Worm (Caenorhabditis elegans) whole organism, L3 larva: Measurements from ENCODE around the gene bca-1.
A peak's percentile ranks its signal among the peaks of the same experiment; 100 is the strongest.

Experiments
- ZK546.5 ChIP-seq: sonication (generic microtip); optimal IDR thresholded peaks from 2 replicates; lab custom pipeline; 2017; ENCODE audit warnings: missing biosample characterization, missing genetic modification characterization
- aly-2 ChIP-seq: fragments of 150-350 bp; optimal IDR thresholded peaks from 2 replicates; lab custom pipeline; 2014; ENCODE audit warnings: missing biosample characterization, missing genetic modification characterization
- ama-1 ChIP-seq: fragments of 150-350 bp; optimal IDR thresholded peaks from 2 replicates; lab custom pipeline; 2018
- ceh-16 ChIP-seq: sonication (generic microtip); optimal IDR thresholded peaks from 2 replicates; lab custom pipeline; 2017; ENCODE audit warnings: missing biosample characterization, missing genetic modification characterization
- ceh-28 ChIP-seq: fragments of 150-350 bp; optimal IDR thresholded peaks from 2 replicates; lab custom pipeline; 2014; ENCODE audit warnings: missing biosample characterization, missing genetic modification reagents, missing genetic modification characterization
- egl-27 ChIP-seq: sonication (generic microtip); optimal IDR thresholded peaks from 4 replicates; lab custom pipeline; 2017; ENCODE audit warnings: missing biosample characterization, missing genetic modification reagents, missing genetic modification characterization
- egl-5 ChIP-seq: fragments of 150-350 bp; optimal IDR thresholded peaks from 2 replicates; lab custom pipeline; 2017; ENCODE audit warnings: missing biosample characterization, missing genetic modification reagents, missing genetic modification characterization, inconsistent platforms
- elt-2 ChIP-seq: sonication (generic microtip); optimal IDR thresholded peaks from 2 replicates; lab custom pipeline; 2016; ENCODE audit warnings: missing genetic modification reagents, mild to moderate bottlenecking, missing genetic modification characterization, missing compliant biosample characterization
- elt-3 ChIP-seq, 3 experiments: fragments of 150-350 bp in 1 of 3; sonication (generic microtip) in 2 of 3; optimal IDR thresholded peaks; 2 replicates in 2 of 3; 4 replicates in 1 of 3; lab custom pipeline; 2014 to 2017; ENCODE audit warnings: missing biosample characterization in 3 of 3, missing genetic modification characterization in 3 of 3
- eor-1 ChIP-seq, 2 experiments: fragments of 150-350 bp; optimal IDR thresholded peaks; 2 replicates each; lab custom pipeline; 2014 to 2018; ENCODE audit warnings: missing biosample characterization in 2 of 2, missing genetic modification characterization in 2 of 2
- fkh-10 ChIP-seq: sonication (generic microtip); optimal IDR thresholded peaks from 2 replicates; lab custom pipeline; 2017; ENCODE audit warnings: missing biosample characterization, missing genetic modification reagents, missing genetic modification characterization
- fkh-2 ChIP-seq: fragments of 150-350 bp; optimal IDR thresholded peaks from 2 replicates; lab custom pipeline; 2014; ENCODE audit warnings: missing biosample characterization, missing genetic modification reagents, missing genetic modification characterization
- fos-1 ChIP-seq: fragments of 150-350 bp; optimal IDR thresholded peaks from 2 replicates; lab custom pipeline; 2014; ENCODE audit warnings: missing biosample characterization, missing genetic modification characterization
- hmg-11 ChIP-seq: sonication (generic microtip); optimal IDR thresholded peaks from 2 replicates; lab custom pipeline; 2016; ENCODE audit warnings: missing genetic modification characterization, missing compliant biosample characterization
- jun-1 ChIP-seq: fragments of 150-350 bp; optimal IDR thresholded peaks from 2 replicates; lab custom pipeline; 2014; ENCODE audit warnings: missing biosample characterization, missing genetic modification reagents, missing genetic modification characterization
- lin-15B ChIP-seq: fragments of 150-350 bp; optimal IDR thresholded peaks from 2 replicates; lab custom pipeline; 2014; ENCODE audit warnings: missing biosample characterization, missing genetic modification characterization
- lsy-12 ChIP-seq: sonication (generic microtip); optimal IDR thresholded peaks from 2 replicates; lab custom pipeline; 2016; ENCODE audit warnings: mild to moderate bottlenecking, missing genetic modification characterization, missing compliant biosample characterization
- mdl-1 ChIP-seq: fragments of 150-350 bp; optimal IDR thresholded peaks from 2 replicates; lab custom pipeline; 2014; ENCODE audit warnings: missing biosample characterization, missing genetic modification characterization
- nfya-1 ChIP-seq: sonication (generic microtip); optimal IDR thresholded peaks from 2 replicates; lab custom pipeline; 2017; ENCODE audit warnings: missing genetic modification characterization, mild to moderate bottlenecking, missing compliant biosample characterization, antibody characterized with exemption, moderate library complexity; ENCODE audit not compliant: insufficient read depth
- nhr-11 ChIP-seq: fragments of 150-350 bp; optimal IDR thresholded peaks from 2 replicates; lab custom pipeline; 2014; ENCODE audit warnings: missing biosample characterization, missing genetic modification characterization
- nhr-12 ChIP-seq: fragments of 150-350 bp; optimal IDR thresholded peaks from 2 replicates; lab custom pipeline; 2014; ENCODE audit warnings: missing biosample characterization, missing genetic modification characterization
- nhr-23 ChIP-seq: fragments of 150-350 bp; optimal IDR thresholded peaks from 2 replicates; lab custom pipeline; 2014; ENCODE audit warnings: missing biosample characterization, missing genetic modification reagents, missing genetic modification characterization
- nhr-25 ChIP-seq: sonication (generic microtip); optimal IDR thresholded peaks from 2 replicates; lab custom pipeline; 2017; ENCODE audit warnings: missing biosample characterization, missing genetic modification characterization
- nhr-43 ChIP-seq: sonication (generic microtip); optimal IDR thresholded peaks from 2 replicates; lab custom pipeline; 2016; ENCODE audit warnings: mild to moderate bottlenecking, missing genetic modification characterization, missing compliant biosample characterization; ENCODE audit not compliant: poor library complexity, severe bottlenecking
- nhr-76 ChIP-seq: fragments of 150-350 bp; sonication (generic microtip); optimal IDR thresholded peaks from 5 replicates; lab custom pipeline; 2014; ENCODE audit warnings: missing biosample characterization, missing genetic modification characterization
- nhr-77 ChIP-seq: fragments of 150-350 bp; optimal IDR thresholded peaks from 2 replicates; lab custom pipeline; 2014; ENCODE audit warnings: missing biosample characterization, missing genetic modification characterization
- pha-4 ChIP-seq: fragments of 150-350 bp; optimal IDR thresholded peaks from 2 replicates; lab custom pipeline; 2014; ENCODE audit warnings: missing biosample characterization, missing genetic modification reagents, missing genetic modification characterization
- pqm-1 ChIP-seq: fragments of 150-350 bp; optimal IDR thresholded peaks from 2 replicates; lab custom pipeline; 2017; ENCODE audit warnings: missing biosample characterization, missing genetic modification characterization, inconsistent platforms
- sea-2 ChIP-seq: fragments of 150-350 bp; sonication (generic microtip); optimal IDR thresholded peaks from 4 replicates; lab custom pipeline; 2014; ENCODE audit warnings: missing biosample characterization, missing genetic modification reagents, missing genetic modification characterization
- snpc-4 ChIP-seq: fragments of 150-350 bp; optimal IDR thresholded peaks from 2 replicates; lab custom pipeline; 2014; ENCODE audit warnings: missing biosample characterization, missing genetic modification characterization
- tbx-2 ChIP-seq: sonication (generic microtip); optimal IDR thresholded peaks from 2 replicates; lab custom pipeline; 2016; ENCODE audit warnings: mild to moderate bottlenecking, missing genetic modification characterization, missing compliant biosample characterization
- unc-39 ChIP-seq: sonication (generic microtip); optimal IDR thresholded peaks from 4 replicates; lab custom pipeline; 2017; ENCODE audit warnings: missing biosample characterization, missing genetic modification characterization
- unc-62 ChIP-seq: fragments of 150-350 bp; sonication (generic microtip); optimal IDR thresholded peaks from 4 replicates; lab custom pipeline; 2014; ENCODE audit warnings: missing biosample characterization, missing genetic modification reagents, missing genetic modification characterization
- zag-1 ChIP-seq: fragments of 150-350 bp; optimal IDR thresholded peaks from 2 replicates; lab custom pipeline; 2014; ENCODE audit warnings: missing biosample characterization, missing genetic modification characterization
- ztf-4 ChIP-seq: fragments of 150-350 bp; optimal IDR thresholded peaks from 2 replicates; lab custom pipeline; 2014; ENCODE audit warnings: missing biosample characterization, missing genetic modification characterization

Gene bca-1

DNA sequence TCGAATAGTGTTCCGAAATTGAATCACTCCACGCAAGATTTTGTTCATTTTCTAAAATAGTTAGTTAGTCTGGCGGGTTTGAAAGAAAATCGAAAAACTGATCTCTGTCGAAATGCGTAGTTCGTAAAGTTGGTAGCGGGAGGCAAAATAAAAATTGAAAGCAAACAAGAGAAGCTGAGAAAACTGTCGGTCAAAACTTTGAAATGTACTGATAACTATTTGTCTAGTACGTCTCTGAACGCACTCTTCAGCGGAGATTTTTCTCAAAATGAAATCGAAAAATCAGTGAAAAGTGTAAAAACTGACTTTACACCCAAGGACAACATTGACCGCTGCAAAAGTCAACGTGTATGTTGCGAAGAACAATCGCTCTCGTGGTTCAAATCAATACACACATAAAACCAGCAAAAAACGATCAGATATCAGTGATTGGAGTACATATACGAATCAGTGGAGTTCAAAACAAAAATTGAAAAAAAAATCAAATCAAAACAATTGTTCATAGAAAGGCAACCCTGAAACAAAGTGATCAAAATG lies at the start of gene bca-1:
TSS of gene bca-1 (minus strand) at position 51 of the 537 bp plus-strand sequence.
- TF ChIP-seq nhr-25 (peak; percentile 58), nhr-23 (no peak), ztf-4 (tag; lab: Kevin White, UChicago) (peak; percentile 30), elt-2 (tag; lab: Kevin White, UChicago) (peak; percentile 15), pqm-1 (peak; percentile 55), ama-1 (lab: Kevin White, UChicago) (peak; percentile 51), nhr-43 (peak; percentile 63), ZK546.5 (no peak), pha-4 (peak; percentile 56), nhr-11 (tag; lab: Kevin White, UChicago) (no peak), sea-2 (GFP tag; lab: Kevin White, UChicago) (no peak), nfya-1 (tag; lab: Kevin White, UChicago) (peak; percentile 39)
- TF ChIP-seq, all 47 proteins: peak for 8

DNA sequence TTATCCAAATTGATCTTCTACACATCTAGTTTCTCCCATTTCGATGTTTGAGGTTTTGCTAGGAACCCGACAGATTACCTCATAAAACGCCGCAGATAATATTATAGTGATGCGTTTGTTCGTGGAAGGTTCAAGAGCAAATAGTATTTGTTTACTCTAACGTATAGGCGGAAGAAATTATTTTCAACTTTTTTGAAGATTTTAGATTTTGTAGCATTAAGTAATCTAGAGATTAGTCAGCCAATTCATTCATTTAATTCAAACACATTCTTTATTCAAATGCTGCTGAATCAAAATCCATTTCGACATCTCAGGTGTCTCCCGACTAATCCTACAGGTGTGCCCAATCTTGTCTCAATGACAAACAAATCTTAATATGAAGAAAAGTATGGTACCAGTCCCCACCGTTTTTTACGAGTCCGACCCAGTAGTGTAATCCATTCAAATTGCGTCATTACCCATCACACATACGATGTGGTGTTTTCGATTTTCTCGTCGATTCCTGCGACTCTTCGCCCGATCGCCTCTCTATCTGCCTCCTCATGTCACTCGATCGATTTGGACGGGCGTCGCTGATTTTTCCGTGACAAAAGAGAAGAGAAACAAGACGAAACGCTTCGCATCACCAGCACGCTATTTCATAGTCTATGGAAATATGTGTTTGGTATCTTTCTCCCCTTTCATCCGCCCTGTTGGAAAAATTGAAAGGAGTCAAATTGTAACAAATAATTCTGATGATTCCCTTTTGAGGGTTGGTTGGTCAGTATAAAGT lies 49.5 kb upstream of the bca-1 start:
- TF ChIP-seq unc-62 (GFP tag; lab: Kevin White, UChicago) (peak; percentile 70), mdl-1 (tag; lab: Kevin White, UChicago) (peak; percentile 30), nhr-23 (peak; percentile 28), zag-1 (tag; lab: Kevin White, UChicago) (no peak), nhr-12 (tag; lab: Kevin White, UChicago) (no peak), snpc-4 (tag; lab: Kevin White, UChicago) (no peak), nhr-11 (tag; lab: Kevin White, UChicago) (no peak), nhr-77 (tag; lab: Kevin White, UChicago) (peak; percentile 30), fkh-10 (GFP tag; lab: Kevin White, UChicago) (no peak), ceh-28 (tag; lab: Kevin White, UChicago) (peak; percentile 71), pha-4 (peak; percentile 63), egl-27 (tag; lab: Kevin White, UChicago) (no peak), eor-1 (tag; optimal IDR thresholded peaks at IDR 0.05; lab: Kevin White, UChicago) (no peak), ama-1 (lab: Kevin White, UChicago) (peak; percentile 99), elt-2 (tag; lab: Kevin White, UChicago) (peak; percentile 51), nfya-1 (tag; lab: Kevin White, UChicago) (peak; percentile 36), tbx-2 (tag; lab: Kevin White, UChicago) (peak; percentile 37), nhr-43 (peak; percentile 84), egl-5 (tag; lab: Kevin White, UChicago) (peak; percentile 79), fkh-2 (tag; lab: Kevin White, UChicago) (no peak), sea-2 (GFP tag; lab: Kevin White, UChicago) (no peak), pqm-1 (peak; percentile 51), elt-3 (tag; optimal IDR thresholded peaks at IDR 0.05; lab: Kevin White, UChicago) (peak in 1 of 3 experiments; percentile 47), hmg-11 (peak; percentile 8), jun-1 (peak; percentile 79), ztf-4 (tag; lab: Kevin White, UChicago) (no peak), lin-15B (tag; lab: Kevin White, UChicago) (no peak), nhr-25 (peak; percentile 81), aly-2 (tag; lab: Kevin White, UChicago) (peak; percentile 35), nhr-76 (tag; lab: Kevin White, UChicago) (no peak)

DNA sequence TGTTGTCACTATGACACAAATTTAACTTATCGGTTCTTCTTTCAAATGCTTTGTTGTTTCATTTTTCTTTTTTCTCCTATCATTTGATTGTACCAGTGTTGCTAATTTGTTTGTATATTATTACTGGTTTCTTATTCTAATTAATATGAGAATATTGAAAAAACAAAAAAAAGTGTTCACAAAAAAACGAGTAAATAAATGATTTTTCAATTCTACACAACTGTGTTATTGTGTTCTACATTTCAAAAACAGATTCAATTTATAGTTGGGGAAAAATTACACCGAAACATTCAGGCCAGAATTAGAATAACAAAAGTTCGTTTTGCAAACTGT lies 49.0 kb upstream of the bca-1 start:
- TF ChIP-seq elt-2 (tag; lab: Kevin White, UChicago) (no peak), fos-1 (tag; lab: Kevin White, UChicago) (peak; percentile 50), lsy-12 (tag; lab: Kevin White, UChicago) (no peak), nhr-11 (tag; lab: Kevin White, UChicago) (no peak), pha-4 (peak; percentile 68), unc-39 (no peak)
- TF ChIP-seq, all 47 proteins: peak for 2

DNA sequence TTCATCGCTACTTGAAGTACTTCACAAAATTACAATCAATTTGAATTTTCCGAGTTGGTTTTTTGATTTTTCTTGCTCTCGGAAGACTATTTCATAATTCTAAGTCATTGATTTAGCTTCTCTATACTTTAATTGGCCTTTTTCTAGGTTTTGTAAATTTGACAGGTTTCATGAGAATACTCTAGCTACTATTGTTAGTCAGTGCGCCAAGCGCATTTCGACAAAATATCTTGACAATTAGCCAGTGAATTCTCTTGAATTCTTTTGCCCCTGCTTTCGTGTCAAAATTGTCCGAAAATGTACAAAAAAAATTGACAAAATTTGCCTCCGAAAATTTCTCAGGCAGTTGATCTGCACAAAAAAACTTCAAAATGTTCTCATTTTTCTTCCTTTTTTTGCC lies 48.6 kb upstream of the bca-1 start:
- peak; percentile 39 for TF ChIP-seq nhr-43
- TF ChIP-seq ceh-16 (tag; lab: Kevin White, UChicago) = no peak
- peak; percentile 85 for TF ChIP-seq ama-1 (lab: Kevin White, UChicago)
